Fruit fly (Drosophila melanogaster): Measurements from ENCODE around the gene Acbp1.

The Acbp1 gene

DNA sequence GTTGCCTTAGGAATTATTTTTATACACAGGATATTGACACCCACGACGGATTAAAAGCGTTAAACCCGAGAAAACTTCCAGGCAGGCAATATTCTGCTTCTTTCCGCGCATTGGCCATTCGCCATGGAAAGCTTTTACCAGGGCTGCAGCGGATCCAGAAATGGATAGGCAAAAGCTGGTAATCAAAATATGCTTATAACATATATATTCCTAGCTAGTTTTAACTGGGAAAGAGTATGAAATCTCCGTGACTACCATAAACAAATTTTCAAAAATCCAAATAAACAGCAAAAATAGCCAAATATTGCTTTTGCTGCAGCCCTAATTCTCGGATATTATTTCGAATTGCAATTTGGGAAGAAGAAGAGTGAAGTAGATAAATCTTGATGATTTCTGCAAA is 2.8 kb downstream of the Acbp1 start, which contains the start of the genes PAPLA1 and Rbsn-5 (continued):
- TF ChIP-seq Gug (GFP tag; IDR thresholded peaks at IDR 0.05) (peak; percentile 91), CG8290 (GFP tag; optimal IDR thresholded peaks at IDR 0.05) (peak; percentile 93), CG8290 (tag; optimal IDR thresholded peaks at IDR 0.05) (peak; percentile 30 to 93), Stat92E (GFP tag; optimal IDR thresholded peaks at IDR 0.05) (no peak), gcm2 (GFP tag; optimal IDR thresholded peaks at IDR 0.05) (peak; percentile 92), Six4 (GFP tag; optimal IDR thresholded peaks at IDR 0.05) (peak; percentile 94), Bteb2 (GFP tag; optimal IDR thresholded peaks at IDR 0.05) (peak; percentile 93), CG6765 (GFP tag; optimal IDR thresholded peaks at IDR 0.05) (peak; percentile 89), CG15696 (tag; optimal IDR thresholded peaks at IDR 0.05) (peak; percentile 86), CG42726 (GFP tag; IDR thresholded peaks at IDR 0.05; ENCODE audit: partially characterized antibody) (no peak), CG7357 (GFP tag; IDR thresholded peaks at IDR 0.05) (peak; percentile 84), NFAT (GFP tag; IDR thresholded peaks at IDR 0.05) (peak; percentile 90), CG16863 (GFP tag; optimal IDR thresholded peaks at IDR 0.05) (peak; percentile 93), sob (GFP tag; IDR thresholded peaks at IDR 0.05) (peak; percentile 93), zen2 (GFP tag; IDR thresholded peaks at IDR 0.05; ENCODE audit: partially characterized antibody) (no peak), Meics (GFP tag; optimal IDR thresholded peaks at IDR 0.05) (peak; percentile 91), run (tag; optimal IDR thresholded peaks at IDR 0.05) (peak; percentile 76), pros (GFP tag; optimal IDR thresholded peaks at IDR 0.05) (peak; percentile 27), CG10267 (tag; optimal IDR thresholded peaks at IDR 0.05) (peak; percentile 84), CG17568 (GFP tag; optimal IDR thresholded peaks at IDR 0.05) (peak; percentile 85), mam (GFP tag; optimal IDR thresholded peaks at IDR 0.05) (peak; percentile 98), H2.0 (GFP tag; IDR thresholded peaks at IDR 0.05) (peak; percentile 91), chn (GFP tag; optimal IDR thresholded peaks at IDR 0.05) (peak; percentile 97), CG6689 (GFP tag; IDR thresholded peaks at IDR 0.05) (peak; percentile 93), MTF-1 (GFP tag; optimal IDR thresholded peaks at IDR 0.05; ENCODE audit: borderline replicate concordance) (peak; percentile 79), pnt (GFP tag; optimal IDR thresholded peaks at IDR 0.05) (peak; percentile 96), ind (GFP tag; optimal IDR thresholded peaks at IDR 0.05) (peak; percentile 97), CG43689 (GFP tag; IDR thresholded peaks at IDR 0.05) (no peak; the same call in none of the 2 replicates), CG8281 (tag; optimal IDR thresholded peaks at IDR 0.05) (peak; percentile 78), bigmax (GFP tag; optimal IDR thresholded peaks at IDR 0.05) (no peak), TFAM (GFP tag; optimal IDR thresholded peaks at IDR 0.05) (peak; percentile 8), C15 (GFP tag; IDR thresholded peaks at IDR 0.05) (peak; percentile 91), Dad (GFP tag; optimal IDR thresholded peaks at IDR 0.05) (peak; percentile 94), Ssrp (tag; optimal IDR thresholded peaks at IDR 0.05) (peak; percentile 92), CG17802 (tag; optimal IDR thresholded peaks at IDR 0.05) (peak; percentile 81), tna (GFP tag; IDR thresholded peaks at IDR 0.05; ENCODE audit: partially characterized antibody) (no peak), CG18476 (GFP tag; optimal IDR thresholded peaks at IDR 0.05) (peak; percentile 91), Med (GFP tag) (peak; percentile 99), CG34224 (GFP tag; IDR thresholded peaks at IDR 0.05; ENCODE audit: partially characterized antibody) (no peak)

DNA sequence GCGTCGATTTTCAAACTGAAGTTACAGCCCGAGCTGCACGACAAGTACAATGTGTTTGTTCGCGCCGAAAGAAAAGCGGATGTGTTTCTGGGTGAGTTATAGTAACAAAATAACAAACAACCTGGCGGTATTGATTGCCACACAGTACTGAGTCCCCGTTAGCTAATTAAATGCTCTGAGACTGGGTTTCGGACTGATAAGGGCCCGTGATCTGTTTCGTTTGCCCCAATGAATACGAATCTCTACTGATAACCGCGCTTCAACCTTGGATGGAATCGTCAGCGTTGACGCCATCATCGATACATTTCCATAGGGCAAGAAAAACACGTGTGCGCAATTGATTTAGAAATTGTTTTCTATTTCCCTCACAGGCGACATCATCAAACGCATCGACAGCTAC is 5.1 kb downstream of the Acbp1 start:
- TF ChIP-seq ato (GFP tag; IDR thresholded peaks at IDR 0.05; ENCODE audit: partially characterized antibody) (no peak), vnd (GFP tag; IDR thresholded peaks at IDR 0.05; ENCODE audit: partially characterized antibody) (no peak), Bgb (GFP tag; IDR thresholded peaks at IDR 0.05; ENCODE audit: partially characterized antibody) (0 out of 2 replicates have a peak, but pooled peaks have one; percentile 0), gem (tag; optimal IDR thresholded peaks at IDR 0.05) (no peak), mirr (GFP tag; optimal IDR thresholded peaks at IDR 0.05) (peak; percentile 3), CG34224 (GFP tag; IDR thresholded peaks at IDR 0.05; ENCODE audit: partially characterized antibody) (0 out of 3 replicates have a peak, but pooled peaks have one; percentile 3), CG34376 (GFP tag; optimal IDR thresholded peaks at IDR 0.05) (peak; percentile 89), cwo (GFP tag; optimal IDR thresholded peaks at IDR 0.05) (peak; percentile 60), CG4617 (GFP tag; optimal IDR thresholded peaks at IDR 0.05; ENCODE audit: borderline replicate concordance) (no peak)

All from whole organism, embryonic.